Worm (Caenorhabditis elegans): ENCODE data around the gene penr-1.

DNA sequence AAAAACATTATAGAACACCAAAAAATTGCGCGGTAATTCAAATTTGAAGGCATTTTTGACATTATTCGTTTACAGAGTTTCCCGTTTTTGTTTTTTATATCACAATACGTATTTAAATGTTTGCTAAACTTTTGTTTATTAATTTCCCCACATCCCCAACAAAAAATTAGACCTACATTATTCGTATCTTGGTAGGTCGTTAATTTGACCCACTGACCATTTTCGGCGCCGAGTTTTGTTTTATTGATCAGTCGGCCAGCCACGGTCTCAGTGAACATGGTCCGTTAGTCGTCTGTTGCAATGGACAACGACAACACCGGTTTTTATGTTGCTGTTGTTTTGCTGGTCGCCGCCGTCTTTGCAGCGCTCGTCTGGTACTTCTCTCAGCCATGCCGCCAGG, 29.4 kb upstream of the penr-1 start, which contains the start of gene B0238.15:
- TF ChIP-seq arid-1 (GFP tag; conservative IDR thresholded peaks at IDR 0.05) (no peak), nhr-11 (tag; optimal IDR thresholded peaks at IDR 0.05) (no peak), mdl-1 (tag; optimal IDR thresholded peaks at IDR 0.05) (no peak)

All from whole organism, L4 larva.